Fruit fly (Drosophila melanogaster): ENCODE data around the gene Gel.
A peak's percentile ranks its signal among the peaks of the same experiment; 100 is the strongest.

DNA sequence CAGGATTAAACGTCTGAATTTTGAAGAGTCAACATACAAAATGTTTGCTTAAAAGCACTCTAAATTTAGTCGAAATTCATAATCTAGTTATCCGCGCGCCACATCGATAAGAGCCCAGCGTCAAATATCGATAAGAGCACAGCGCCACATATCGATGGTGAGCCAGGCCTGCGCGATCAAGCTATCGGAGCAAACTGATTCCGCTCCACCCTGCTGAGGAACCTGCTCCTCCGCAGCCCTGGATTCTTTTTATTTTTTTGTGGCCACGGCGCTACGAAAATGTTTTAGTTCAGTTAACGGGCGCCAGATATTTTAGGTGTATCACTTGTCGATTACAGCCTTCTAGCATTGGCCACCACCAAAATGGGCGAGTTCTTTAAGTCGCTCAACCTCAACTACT lies 14.2 kb upstream of the Gel start:
- TF ChIP-seq CTCF (optimal IDR thresholded peaks at IDR 0.05) (peak; percentile 59 to 60), CG8478 (optimal IDR thresholded peaks at IDR 0.05) (no peak)

All from S2 (cell line).